Worm (Caenorhabditis elegans): ENCODE measurements around the gene K01A12.4.

K01A12.4 gene

ce11 chrX:8646997-8647396 is 36.3 kb downstream of the K01A12.4 start, which contains the start of gene F12D9.2:
Gene F12D9.2 (minus strand): TSS chrX:8647097.
- no peak for TF ChIP-seq ZK546.5 (tag; optimal IDR thresholded peaks at IDR 0.05)
- no peak for TF ChIP-seq nfya-1 (tag; optimal IDR thresholded peaks at IDR 0.05; ENCODE audit: insufficient read depth)
- TF ChIP-seq egl-27 (tag; optimal IDR thresholded peaks at IDR 0.05), result no peak
- TF ChIP-seq nhr-67 (tag; optimal IDR thresholded peaks at IDR 0.05), result no peak
- no peak for TF ChIP-seq nhr-28 (tag; optimal IDR thresholded peaks at IDR 0.05)
- no peak for TF ChIP-seq lin-15B (tag; optimal IDR thresholded peaks at IDR 0.05)
- no peak for TF ChIP-seq nhr-237 (tag; optimal IDR thresholded peaks at IDR 0.05)
- TF ChIP-seq pha-4 (tag; optimal IDR thresholded peaks at IDR 0.05), result no peak
- TF ChIP-seq nhr-11 (tag; optimal IDR thresholded peaks at IDR 0.05), result no peak
- no peak for TF ChIP-seq jun-1 (tag; optimal IDR thresholded peaks at IDR 0.05)
- no peak for TF ChIP-seq zag-1 (tag; optimal IDR thresholded peaks at IDR 0.05)
- TF ChIP-seq ceh-28 (tag; optimal IDR thresholded peaks at IDR 0.05), result no peak
- no peak for TF ChIP-seq lin-39 (tag; optimal IDR thresholded peaks at IDR 0.05)
- TF ChIP-seq nhr-25 (tag; optimal IDR thresholded peaks at IDR 0.05), result no peak
- TF ChIP-seq nhr-43 (tag; optimal IDR thresholded peaks at IDR 0.05; ENCODE audit: poor library complexity, severe bottlenecking), result no peak
- no peak for TF ChIP-seq skn-1 (tag; optimal IDR thresholded peaks at IDR 0.05)
- no peak for TF ChIP-seq fkh-10 (GFP tag; optimal IDR thresholded peaks at IDR 0.05)
- TF ChIP-seq mdl-1 (tag; optimal IDR thresholded peaks at IDR 0.05), result no peak

DNA sequence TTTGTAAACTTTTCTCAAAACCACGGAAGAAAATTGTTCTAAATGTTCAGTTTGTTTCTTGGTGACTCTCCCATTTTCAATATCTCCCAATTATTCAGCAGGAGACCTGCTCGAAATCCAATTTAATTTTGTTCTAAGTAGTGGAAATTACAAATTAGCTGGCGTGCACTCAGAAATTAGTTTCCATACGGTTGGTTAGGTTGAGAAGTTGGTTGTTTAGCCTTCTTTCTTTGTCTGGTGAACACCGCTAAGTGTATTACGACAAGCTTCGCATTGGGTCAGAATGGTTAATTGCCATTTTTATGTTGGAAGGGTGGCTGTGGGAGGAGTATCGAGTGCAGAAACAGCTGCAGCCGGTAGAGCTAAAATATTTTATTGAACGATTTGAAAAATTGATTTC is 37.9 kb downstream of the K01A12.4 start:
- TF ChIP-seq ZK546.5 (tag; optimal IDR thresholded peaks at IDR 0.05) (no peak), mdl-1 (tag; optimal IDR thresholded peaks at IDR 0.05) (no peak), egl-27 (tag; optimal IDR thresholded peaks at IDR 0.05) (no peak), hmg-11 (tag; optimal IDR thresholded peaks at IDR 0.05) (no peak), zag-1 (tag; optimal IDR thresholded peaks at IDR 0.05) (no peak), nhr-12 (tag; optimal IDR thresholded peaks at IDR 0.05) (no peak), elt-2 (tag; optimal IDR thresholded peaks at IDR 0.05) (no peak), nhr-11 (tag; optimal IDR thresholded peaks at IDR 0.05) (no peak), unc-62 (GFP tag; optimal IDR thresholded peaks at IDR 0.05) (no peak), jun-1 (tag; optimal IDR thresholded peaks at IDR 0.05) (no peak), fos-1 (tag; optimal IDR thresholded peaks at IDR 0.05) (no peak), nhr-237 (tag; optimal IDR thresholded peaks at IDR 0.05) (no peak), nhr-77 (tag; optimal IDR thresholded peaks at IDR 0.05) (no peak), unc-39 (tag; optimal IDR thresholded peaks at IDR 0.05) (no peak)

- peak; percentile 10 for TF ChIP-seq nhr-23 (tag; optimal IDR thresholded peaks at IDR 0.05)
- TF ChIP-seq nhr-28 (tag; optimal IDR thresholded peaks at IDR 0.05), result no peak
- peak; percentile 9 for TF ChIP-seq nhr-43 (tag; optimal IDR thresholded peaks at IDR 0.05; ENCODE audit: poor library complexity, severe bottlenecking)
- peak; percentile 17 for TF ChIP-seq elt-2 (tag; optimal IDR thresholded peaks at IDR 0.05)
- no peak for TF ChIP-seq mdl-1 (tag; optimal IDR thresholded peaks at IDR 0.05)
- no peak for TF ChIP-seq snpc-4 (tag; optimal IDR thresholded peaks at IDR 0.05)
- peak; percentile 9 for TF ChIP-seq nfya-1 (tag; optimal IDR thresholded peaks at IDR 0.05; ENCODE audit: insufficient read depth)
Measured at ce11 chrX:8650535-8650934, 39.8 kb downstream of the K01A12.4 start.

DNA sequence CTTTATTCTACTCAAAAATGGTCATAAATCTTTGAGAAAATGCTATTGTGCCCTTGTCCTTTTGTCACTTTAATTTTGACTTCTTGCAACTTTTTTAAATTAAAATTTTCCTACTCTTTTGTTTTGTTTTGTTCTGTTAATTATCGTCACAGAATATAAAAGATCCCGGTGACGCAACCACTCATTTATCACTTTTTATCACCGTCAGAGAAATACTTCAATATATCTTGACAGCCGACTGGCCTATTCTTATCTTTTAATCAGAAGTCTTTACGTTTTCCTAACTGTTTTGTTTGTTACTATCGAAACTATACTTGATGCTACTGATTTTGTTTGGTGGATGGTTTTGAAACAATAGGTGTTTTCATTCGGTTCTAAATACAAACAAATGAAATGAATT is 45.3 kb downstream of the K01A12.4 start:
- TF ChIP-seq tbx-2 (tag; optimal IDR thresholded peaks at IDR 0.05) (no peak), ceh-28 (tag; optimal IDR thresholded peaks at IDR 0.05) (no peak), egl-5 (tag; optimal IDR thresholded peaks at IDR 0.05) (no peak), elt-1 (tag; optimal IDR thresholded peaks at IDR 0.05) (no peak), jun-1 (tag; optimal IDR thresholded peaks at IDR 0.05) (no peak), nhr-67 (tag; optimal IDR thresholded peaks at IDR 0.05) (no peak), nhr-28 (tag; optimal IDR thresholded peaks at IDR 0.05) (no peak), pha-4 (tag; optimal IDR thresholded peaks at IDR 0.05) (no peak), ztf-11 (tag; optimal IDR thresholded peaks at IDR 0.05) (no peak), fkh-2 (tag; optimal IDR thresholded peaks at IDR 0.05) (no peak)

ce11 chrX:8659521-8659920 is 48.8 kb downstream of the K01A12.4 start:
- TF ChIP-seq ama-1 (optimal IDR thresholded peaks at IDR 0.05) (no peak), fkh-10 (GFP tag; optimal IDR thresholded peaks at IDR 0.05) (peak; percentile 10)

- TF ChIP-seq skn-1 (tag; optimal IDR thresholded peaks at IDR 0.05) (no peak), mdl-1 (tag; optimal IDR thresholded peaks at IDR 0.05) (no peak), fos-1 (tag; optimal IDR thresholded peaks at IDR 0.05) (no peak), elt-3 (tag; optimal IDR thresholded peaks at IDR 0.05) (no peak), lsy-12 (tag; optimal IDR thresholded peaks at IDR 0.05) (no peak), ama-1 (optimal IDR thresholded peaks at IDR 0.05) (no peak), ceh-16 (tag; optimal IDR thresholded peaks at IDR 0.05) (no peak), nhr-11 (tag; optimal IDR thresholded peaks at IDR 0.05) (no peak), snpc-4 (tag; optimal IDR thresholded peaks at IDR 0.05) (no peak), hmg-11 (tag; optimal IDR thresholded peaks at IDR 0.05) (no peak), ceh-9 (tag; optimal IDR thresholded peaks at IDR 0.05) (no peak)
Measured at ce11 chrX:8660319-8660718, 49.6 kb downstream of the K01A12.4 start, which contains the start of gene rig-1. Gene rig-1 (plus strand): TSS chrX:8660619.
